Fruit fly (Drosophila melanogaster) whole organism, adult: ENCODE measurements around the gene gammaTub23C.

ENCODE experiments used
- CG11617 ChIP-seq: fragments of 200-800 bp; sonication (Bioruptor generic); optimal IDR thresholded peaks from 2 replicates; lab custom pipeline; 2017; ENCODE audit warnings: mild to moderate bottlenecking, missing biosample characterization, missing genetic modification reagents, missing genetic modification characterization
- CG14711 ChIP-seq: fragments of 200-800 bp; sonication (Bioruptor generic); optimal IDR thresholded peaks from 2 replicates; lab custom pipeline; 2018; ENCODE audit warnings: missing biosample characterization, mild to moderate bottlenecking, missing genetic modification characterization, moderate library complexity
- CG1620 ChIP-seq: fragments of 200-800 bp; sonication (Bioruptor generic); optimal IDR thresholded peaks from 2 replicates; lab custom pipeline; 2016; ENCODE audit warnings: missing biosample characterization, missing genetic modification characterization
- CG7101 ChIP-seq: fragments of 200-800 bp; sonication (Bioruptor generic); optimal IDR thresholded peaks from 2 replicates; lab custom pipeline; 2018; ENCODE audit warnings: missing biosample characterization, mild to moderate bottlenecking, missing genetic modification characterization, moderate library complexity
- Hr96 ChIP-seq: fragments of 200-800 bp; sonication (Bioruptor generic); optimal IDR thresholded peaks from 2 replicates; lab custom pipeline; 2016; ENCODE audit warnings: missing biosample characterization, missing genetic modification characterization
- Mnt ChIP-seq: fragments of 200-800 bp; sonication (Bioruptor generic); optimal IDR thresholded peaks from 2 replicates; lab custom pipeline; 2016; ENCODE audit warnings: missing biosample characterization, mild to moderate bottlenecking, missing genetic modification characterization
- bab1 ChIP-seq: fragments of 200-800 bp; sonication (Bioruptor generic); optimal IDR thresholded peaks from 3 replicates; lab custom pipeline; 2019; ENCODE audit warnings: missing biosample characterization, mild to moderate bottlenecking, missing genetic modification characterization, moderate library complexity
- kay ChIP-seq: fragments of 200-800 bp; sonication (Bioruptor generic); peaks from one replicate; lab custom pipeline; 2016; ENCODE audit warnings: missing biosample characterization, missing genetic modification characterization, borderline replicate concordance
- ovo ChIP-seq: fragments of 200-800 bp; sonication (Bioruptor generic); optimal IDR thresholded peaks from 2 replicates; lab custom pipeline; 2016; ENCODE audit warnings: missing biosample characterization, missing genetic modification characterization
- toe ChIP-seq: fragments of 200-800 bp; sonication (Bioruptor generic); optimal IDR thresholded peaks from 2 replicates; lab custom pipeline; 2016; ENCODE audit warnings: missing biosample characterization, missing genetic modification characterization

The gammaTub23C gene

DNA sequence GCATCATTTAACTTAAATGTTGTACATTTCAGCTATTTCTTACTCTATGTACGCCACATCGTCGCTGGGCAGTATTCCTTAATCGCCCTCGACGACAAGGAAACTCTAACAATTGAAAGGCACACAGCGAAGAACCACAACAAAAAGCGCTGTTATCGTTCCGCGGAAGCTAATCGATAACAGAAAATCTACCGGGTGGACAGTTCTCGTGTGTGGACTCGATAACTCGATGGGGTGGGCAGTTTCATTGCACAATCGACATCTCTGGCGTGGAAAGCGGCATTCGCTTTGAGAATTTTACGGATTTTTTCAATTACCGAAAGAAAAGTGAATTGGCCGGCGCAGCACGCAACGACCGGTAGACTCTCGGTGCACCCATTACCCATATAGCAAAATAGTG lies 50.3 kb downstream of the gammaTub23C start, which contains the start of the genes alpha4GT1 and Prp40:
alpha4GT1 (minus strand) TSS at position 156 of the 400 bp plus-strand sequence.
Prp40 (plus strand) TSS at position 241 of the 400 bp plus-strand sequence.
- TF ChIP-seq CG11617 (GFP tag; lab: Kevin White, UChicago) (no peak), bab1 (GFP tag; lab: Kevin White, UChicago) (peak; percentile 16), CG14711 (tag; lab: Kevin White, UChicago) (peak; percentile 18), CG1620 (no peak), Hr96 (GFP tag; lab: Kevin White, UChicago) (no peak), Mnt (GFP tag; lab: Kevin White, UChicago) (peak; percentile 31), toe (GFP tag; lab: Kevin White, UChicago) (no peak), kay (GFP tag; lab: Kevin White, UChicago) (no peak), ovo (no peak), CG7101 (tag; lab: Kevin White, UChicago) (no peak)
